Worm (Caenorhabditis elegans): ENCODE measurements around the gene Y54E2A.8.

The Y54E2A.8 gene

DNA sequence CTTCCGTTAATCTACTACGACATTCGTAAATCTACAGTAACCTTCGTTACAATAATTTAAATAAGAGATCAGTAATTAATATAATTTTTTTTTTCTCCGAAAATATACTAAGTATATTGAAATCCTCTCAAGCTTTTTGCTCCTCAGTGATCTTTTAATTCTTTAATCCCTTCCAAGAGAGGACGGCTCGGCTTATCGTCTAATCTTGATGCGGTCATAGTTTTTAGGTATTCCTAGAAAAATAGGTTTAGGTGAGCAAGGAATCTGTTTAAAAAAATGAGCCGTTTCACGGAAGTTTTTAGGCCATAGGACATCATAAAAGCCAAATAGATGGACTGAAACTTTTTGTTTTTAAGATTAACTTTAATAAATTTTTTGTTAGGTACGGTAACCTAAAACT lies 53.9 kb downstream of the Y54E2A.8 start (continued):
- no peak for TF ChIP-seq mef-2 (tag; optimal IDR thresholded peaks at IDR 0.05)

Measured in whole organism, L1 larva.